Worm (Caenorhabditis elegans) whole organism, late embryonic: Measurements from ENCODE around the gene plep-1.

Source experiments
- F13H6.1 ChIP-seq: sonication (generic microtip); optimal IDR thresholded peaks from 2 replicates; lab custom pipeline; 2016; ENCODE audit warnings: missing genetic modification characterization, missing compliant biosample characterization
- K02D7.2 ChIP-seq: sonication (generic microtip); optimal IDR thresholded peaks from 2 replicates; lab custom pipeline; 2017; ENCODE audit warnings: mild to moderate bottlenecking, missing genetic modification characterization, missing compliant biosample characterization
- T23F11.4 ChIP-seq: fragments of 200-800 bp; sonication (Bioruptor generic); optimal IDR thresholded peaks from 2 replicates; lab custom pipeline; 2018; ENCODE audit warnings: mild to moderate bottlenecking, missing genetic modification characterization, missing compliant biosample characterization
- Y22D7AL.16 ChIP-seq: sonication (generic microtip); optimal IDR thresholded peaks from 2 replicates; lab custom pipeline; 2016; ENCODE audit warnings: missing genetic modification characterization, missing compliant biosample characterization
- ahr-1 ChIP-seq: sonication (generic microtip); optimal IDR thresholded peaks from 2 replicates; lab custom pipeline; 2016; ENCODE audit warnings: missing genetic modification characterization, missing compliant biosample characterization
- ceh-31 ChIP-seq: sonication (generic microtip); optimal IDR thresholded peaks from 2 replicates; lab custom pipeline; 2016; ENCODE audit warnings: missing genetic modification characterization, missing compliant biosample characterization
- ceh-48 ChIP-seq: sonication (generic microtip); optimal IDR thresholded peaks from 2 replicates; lab custom pipeline; 2016; ENCODE audit warnings: missing genetic modification characterization, inconsistent platforms, missing compliant biosample characterization
- ceh-9 ChIP-seq: sonication (generic microtip); optimal IDR thresholded peaks from 2 replicates; lab custom pipeline; 2016; ENCODE audit warnings: mild to moderate bottlenecking, missing genetic modification characterization, inconsistent platforms, missing compliant biosample characterization
- che-1 ChIP-seq: sonication (generic microtip); optimal IDR thresholded peaks from 2 replicates; lab custom pipeline; 2016; ENCODE audit warnings: mild to moderate bottlenecking, missing genetic modification characterization, missing compliant biosample characterization
- dve-1 ChIP-seq: sonication (generic microtip); optimal IDR thresholded peaks from 2 replicates; lab custom pipeline; 2017; ENCODE audit warnings: antibody characterized with exemption, mild to moderate bottlenecking, missing genetic modification characterization, missing compliant biosample characterization
- elt-4 ChIP-seq: sonication (generic microtip); optimal IDR thresholded peaks from 2 replicates; lab custom pipeline; 2016; ENCODE audit warnings: missing genetic modification characterization, missing compliant biosample characterization
- ets-4 ChIP-seq: sonication (generic microtip); optimal IDR thresholded peaks from 2 replicates; lab custom pipeline; 2016; ENCODE audit warnings: missing genetic modification characterization, missing compliant biosample characterization
- fkh-10 ChIP-seq: fragments of 150-350 bp; optimal IDR thresholded peaks from 2 replicates; lab custom pipeline; 2014; ENCODE audit warnings: missing biosample characterization, missing genetic modification reagents, missing genetic modification characterization
- fkh-6 ChIP-seq: sonication (generic microtip); optimal IDR thresholded peaks from 2 replicates; lab custom pipeline; 2016; ENCODE audit warnings: missing genetic modification characterization, missing compliant biosample characterization
- gmeb-2 ChIP-seq: sonication (generic microtip); optimal IDR thresholded peaks from 2 replicates; lab custom pipeline; 2016; ENCODE audit warnings: missing genetic modification characterization, inconsistent platforms, missing compliant biosample characterization
- hlh-30 ChIP-seq: sonication (generic microtip); optimal IDR thresholded peaks from 2 replicates; lab custom pipeline; 2017; ENCODE audit warnings: antibody characterized with exemption, missing genetic modification characterization, missing compliant biosample characterization; ENCODE audit not compliant: insufficient read depth
- hlh-6 ChIP-seq: sonication (generic microtip); optimal IDR thresholded peaks from 2 replicates; lab custom pipeline; 2016; ENCODE audit warnings: missing genotype, missing genetic modification characterization, missing compliant biosample characterization
- pag-3 ChIP-seq: sonication (generic microtip); optimal IDR thresholded peaks from 2 replicates; lab custom pipeline; 2016; ENCODE audit warnings: missing compliant biosample characterization, missing genetic modification characterization, borderline replicate concordance
- pat-9 ChIP-seq: fragments of 200-800 bp; sonication (Bioruptor generic); optimal IDR thresholded peaks from 2 replicates; lab custom pipeline; 2018; ENCODE audit warnings: mild to moderate bottlenecking, missing genetic modification characterization, moderate library complexity, missing compliant biosample characterization
- pha-2 ChIP-seq: sonication (generic microtip); optimal IDR thresholded peaks from 2 replicates; lab custom pipeline; 2017; ENCODE audit warnings: mild to moderate bottlenecking, missing genetic modification characterization, missing compliant biosample characterization
- pros-1 ChIP-seq: fragments of 150-350 bp; optimal IDR thresholded peaks from 2 replicates; lab custom pipeline; 2014; ENCODE audit warnings: missing biosample characterization, missing genetic modification reagents, missing genetic modification characterization
- ref-2 ChIP-seq: sonication (generic microtip); optimal IDR thresholded peaks from 2 replicates; lab custom pipeline; 2016; ENCODE audit warnings: missing genetic modification characterization, missing compliant biosample characterization
- rnt-1 ChIP-seq: sonication (generic microtip); optimal IDR thresholded peaks from 2 replicates; lab custom pipeline; 2016; ENCODE audit warnings: missing genetic modification characterization, missing compliant biosample characterization
- sdc-2 ChIP-seq: sonication (generic microtip); optimal IDR thresholded peaks from 2 replicates; lab custom pipeline; 2016; ENCODE audit warnings: missing genotype, missing genetic modification characterization, missing compliant biosample characterization
- unc-3 ChIP-seq, 2 experiments: fragments of 200-800 bp in 1 of 2; sonication (Bioruptor generic) in 1 of 2; sonication (generic microtip) in 1 of 2; conservative IDR thresholded peaks in 1 of 2; optimal IDR thresholded peaks in 1 of 2; 2 replicates each; pipeline versions ENCODE4 v1.3.6 to Lab custom; 2016 to 2022; ENCODE audit warnings: missing compliant biosample characterization in 2 of 2, missing genetic modification characterization in 2 of 2, missing genetic modification reagents in 1 of 2
- unc-42 ChIP-seq: sonication (generic microtip); optimal IDR thresholded peaks from 2 replicates; lab custom pipeline; 2016; ENCODE audit warnings: missing genotype, missing genetic modification characterization, missing compliant biosample characterization
- unc-86 ChIP-seq: sonication (generic microtip); optimal IDR thresholded peaks from 2 replicates; lab custom pipeline; 2016; ENCODE audit warnings: missing genetic modification characterization, missing compliant biosample characterization
- zip-5 ChIP-seq: sonication (generic microtip); optimal IDR thresholded peaks from 2 replicates; lab custom pipeline; 2016; ENCODE audit warnings: missing genetic modification characterization, missing compliant biosample characterization
- ztf-16 ChIP-seq: sonication (generic microtip); optimal IDR thresholded peaks from 2 replicates; lab custom pipeline; 2017; ENCODE audit warnings: missing genetic modification characterization, missing compliant biosample characterization

Gene plep-1

ce11 chrII:4277639-4278038 lies 34.4 kb downstream of the plep-1 start:
- TF ChIP-seq dve-1 (peak; percentile 80), fkh-10 (GFP tag; lab: Kevin White, UChicago) (no peak)

DNA sequence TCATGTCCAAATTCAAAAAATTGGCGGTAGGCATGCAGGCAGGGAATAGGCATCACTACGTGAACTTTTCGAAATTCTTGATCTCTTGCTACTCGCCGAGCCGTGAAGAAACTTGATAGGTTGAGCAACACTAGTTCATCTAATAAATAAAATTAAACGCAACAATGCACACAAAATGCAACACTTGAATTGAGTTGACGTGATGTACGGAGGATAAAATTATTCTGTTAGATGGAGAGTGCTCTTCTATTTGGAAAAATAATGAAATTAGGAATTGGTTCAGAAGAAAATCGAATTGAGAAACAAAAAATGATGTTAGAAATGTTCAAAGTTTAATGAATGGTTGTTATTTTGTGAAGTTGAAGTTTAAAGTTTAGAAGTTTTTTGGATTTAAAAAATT lies 35.1 kb downstream of the plep-1 start:
- TF ChIP-seq pros-1 (tag; lab: Kevin White, UChicago) = no peak
- TF ChIP-seq unc-42 (tag; lab: Kevin White, UChicago) = peak; percentile 41

ce11 chrII:4275637-4276252 lies 36.3 kb downstream of the plep-1 start, which contains the start of gene npr-42:
TSS of gene npr-42 (plus strand) at chrII:4276202.
- TF ChIP-seq ahr-1 (tag; lab: Kevin White, UChicago) (no peak), Y22D7AL.16 (tag; lab: Kevin White, UChicago) (no peak), ceh-48 (tag; lab: Kevin White, UChicago) (no peak), unc-42 (tag; lab: Kevin White, UChicago) (no peak), ets-4 (no peak), gmeb-2 (tag; lab: Kevin White, UChicago) (no peak), sdc-2 (tag; lab: Kevin White, UChicago) (no peak), ceh-9 (no peak), ceh-31 (tag; lab: Kevin White, UChicago) (no peak), unc-86 (no peak), zip-5 (tag; lab: Kevin White, UChicago) (no peak)

DNA sequence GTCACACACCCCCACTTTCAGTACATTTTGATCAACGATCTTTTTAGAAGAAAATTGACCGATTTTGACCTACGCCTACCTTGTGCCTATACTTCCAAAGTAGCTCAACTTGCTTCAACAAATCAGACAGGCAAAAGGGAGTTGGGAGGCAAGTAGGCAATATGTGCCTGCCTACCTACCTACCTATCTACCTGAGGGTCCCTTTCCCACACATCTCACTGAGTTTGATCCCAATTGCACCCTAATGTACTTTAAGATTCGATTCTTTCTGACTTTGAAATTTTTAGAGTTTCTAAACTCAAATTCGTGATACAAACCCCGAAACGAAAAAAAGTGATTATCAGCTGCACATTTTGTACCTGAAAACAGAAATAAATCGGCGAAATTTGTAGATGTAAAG lies 44.3 kb downstream of the plep-1 start:
- TF ChIP-seq hlh-30 (tag; lab: Kevin White, UChicago) = no peak
- TF ChIP-seq fkh-6 (tag; lab: Kevin White, UChicago) = no peak
- TF ChIP-seq pag-3 (tag; lab: Kevin White, UChicago) = no peak
- no peak for TF ChIP-seq pat-9
- TF ChIP-seq ets-4 = no peak
- no peak for TF ChIP-seq F13H6.1 (tag; lab: Kevin White, UChicago)
- TF ChIP-seq ref-2 (tag; lab: Kevin White, UChicago) = no peak
- TF ChIP-seq T23F11.4 (GFP tag; lab: Kevin White, UChicago) = no peak
- TF ChIP-seq ahr-1 (tag; lab: Kevin White, UChicago) = no peak
- no peak for TF ChIP-seq ztf-16
- no peak for TF ChIP-seq elt-4 (tag; lab: Kevin White, UChicago)
- no peak for TF ChIP-seq pha-2
- TF ChIP-seq zip-5 (tag; lab: Kevin White, UChicago) = no peak
- no peak for TF ChIP-seq rnt-1 (tag; lab: Kevin White, UChicago)
- no peak for TF ChIP-seq K02D7.2 (tag; lab: Kevin White, UChicago)
- TF ChIP-seq unc-3 (GFP tag; conservative IDR thresholded peaks at IDR 0.05; lab: Robert Waterston, UW) = no peak
- TF ChIP-seq unc-3 (tag; optimal IDR thresholded peaks at IDR 0.05; lab: Kevin White, UChicago) = no peak
- no peak for TF ChIP-seq che-1
- TF ChIP-seq ceh-9 = no peak
- TF ChIP-seq hlh-6 (tag; lab: Kevin White, UChicago) = no peak
- no peak for TF ChIP-seq ceh-48 (tag; lab: Kevin White, UChicago)
- TF ChIP-seq, all 69 proteins: peak for 0
